Worm (Caenorhabditis elegans): ENCODE measurements around the gene yju-2.

yju-2 gene

ce11 chrIII:7184022-7184421 lies at the start of gene yju-2:
Gene yju-2, plus strand, starts transcription at chrIII:7184336.
- TF ChIP-seq attf-5 (GFP tag; optimal IDR thresholded peaks at IDR 0.05) = peak; percentile 12
- peak; percentile 11 for TF ChIP-seq tbp1 (GFP tag; optimal IDR thresholded peaks at IDR 0.05)
- peak; percentile 7 for TF ChIP-seq lsl-1 (GFP tag; optimal IDR thresholded peaks at IDR 0.05)
- TF ChIP-seq somi-1 (GFP tag; optimal IDR thresholded peaks at IDR 0.05) = no peak
- peak; percentile 81 for TF ChIP-seq hmg-1.2 (GFP tag; IDR thresholded peaks at IDR 0.05)
- TF ChIP-seq cebp-2 (GFP tag; IDR thresholded peaks at IDR 0.05) = no peak
- TF ChIP-seq snpc-1.1 (tag; optimal IDR thresholded peaks at IDR 0.05; ENCODE audit: insufficient read depth) = no peak
- TF ChIP-seq B0336.3 (GFP tag; IDR thresholded peaks at IDR 0.05) = 0 out of 2 replicates have a peak, but pooled peaks have one; percentile 22
- no peak for TF ChIP-seq ztf-26 (tag; optimal IDR thresholded peaks at IDR 0.05)
- TF ChIP-seq Y67H2A.10 (GFP tag; conservative IDR thresholded peaks at IDR 0.05) = no peak
- peak in 1 of 3 experiments; percentile 57 for TF ChIP-seq lin-35 (GFP tag; optimal IDR thresholded peaks at IDR 0.05)
- TF ChIP-seq madf-10 (tag; optimal IDR thresholded peaks at IDR 0.05) = peak; percentile 3
- TF ChIP-seq madf-3 (GFP tag; IDR thresholded peaks at IDR 0.05) = 0 out of 2 replicates have a peak, but pooled peaks have one; percentile 47
- no peak for TF ChIP-seq die-1 (tag; optimal IDR thresholded peaks at IDR 0.05)
- peak; percentile 9 for TF ChIP-seq nhr-27 (tag; optimal IDR thresholded peaks at IDR 0.05)
- TF ChIP-seq aptf-2 (GFP tag; conservative IDR thresholded peaks at IDR 0.05) = no peak
- peak; percentile 31 for TF ChIP-seq snpc-4 (GFP tag; optimal IDR thresholded peaks at IDR 0.05)
- TF ChIP-seq snpc-4 (tag; optimal IDR thresholded peaks at IDR 0.05) = peak in 2 of 4 experiments; percentile 38 to 41
- TF ChIP-seq chd-7 (tag; optimal IDR thresholded peaks at IDR 0.05) = no peak
- no peak for TF ChIP-seq bed-1 (GFP tag; IDR thresholded peaks at IDR 0.05)
- TF ChIP-seq F39B2.1 (GFP tag; IDR thresholded peaks at IDR 0.05) = no peak
- TF ChIP-seq ztf-18 (tag; optimal IDR thresholded peaks at IDR 0.05) = peak; percentile 2
- peak; percentile 68 for TF ChIP-seq mcd-1 (GFP tag; IDR thresholded peaks at IDR 0.05)
- no peak for TF ChIP-seq egl-18 (GFP tag; IDR thresholded peaks at IDR 0.05)
- peak; percentile 7 for TF ChIP-seq nhr-80 (tag; optimal IDR thresholded peaks at IDR 0.05)
- no peak for TF ChIP-seq aptf-3 (GFP tag; IDR thresholded peaks at IDR 0.05)
- no peak for TF ChIP-seq F10E7.11 (tag; optimal IDR thresholded peaks at IDR 0.05)
- TF ChIP-seq cebp-1 (GFP tag; IDR thresholded peaks at IDR 0.05) = no peak
- TF ChIP-seq cebp-1 (tag; optimal IDR thresholded peaks at IDR 0.05) = peak; percentile 58
- peak; percentile 18 for TF ChIP-seq repo-1 (tag; optimal IDR thresholded peaks at IDR 0.05)
- TF ChIP-seq F49E8.2 (tag; optimal IDR thresholded peaks at IDR 0.05; ENCODE audit: insufficient read depth) = peak; percentile 48
- TF ChIP-seq lin-54 (GFP tag; optimal IDR thresholded peaks at IDR 0.05) = peak; percentile 16
- peak; percentile 35 for TF ChIP-seq F23B12.7 (tag; optimal IDR thresholded peaks at IDR 0.05; ENCODE audit: insufficient read depth)
- TF ChIP-seq C06A6.2 (GFP tag; conservative IDR thresholded peaks at IDR 0.05) = no peak
- TF ChIP-seq ceh-100 (GFP tag; IDR thresholded peaks at IDR 0.05) = peak; percentile 88
- no peak for TF ChIP-seq rpc-1 (optimal IDR thresholded peaks at IDR 0.05)
- no peak for TF ChIP-seq rpc-1 (tag; optimal IDR thresholded peaks at IDR 0.05)
- TF ChIP-seq hmg-20 (GFP tag; IDR thresholded peaks at IDR 0.05) = no peak
- TF ChIP-seq efl-1 (GFP tag; optimal IDR thresholded peaks at IDR 0.05) = peak; percentile 12
- TF ChIP-seq Y53G8AR.9 (GFP tag; conservative IDR thresholded peaks at IDR 0.05) = no peak
- no peak for TF ChIP-seq Y53F4B.3 (GFP tag; IDR thresholded peaks at IDR 0.05)
- TF ChIP-seq K12H6.12 (tag; optimal IDR thresholded peaks at IDR 0.05) = no peak
- TF ChIP-seq ama-1 (optimal IDR thresholded peaks at IDR 0.05) = peak; percentile 16
- peak in 1 of 2 experiments; percentile 38 for TF ChIP-seq ama-1 (GFP tag; optimal IDR thresholded peaks at IDR 0.05)
- no peak for TF ChIP-seq ceh-91 (GFP tag; IDR thresholded peaks at IDR 0.05)
